Worm (Caenorhabditis elegans) whole organism, late embryonic: ENCODE data around the gene srt-73.
A peak's percentile ranks its signal among the peaks of the same experiment; 100 is the strongest.

ENCODE experiments used
- ahr-1 ChIP-seq: sonication (generic microtip); optimal IDR thresholded peaks from 2 replicates; lab custom pipeline; 2016; ENCODE audit warnings: missing genetic modification characterization, missing compliant biosample characterization
- ama-1 ChIP-seq: fragments of 150-350 bp; optimal IDR thresholded peaks from 2 replicates; lab custom pipeline; 2014
- dve-1 ChIP-seq: sonication (generic microtip); optimal IDR thresholded peaks from 2 replicates; lab custom pipeline; 2017; ENCODE audit warnings: antibody characterized with exemption, mild to moderate bottlenecking, missing genetic modification characterization, missing compliant biosample characterization
- eyg-1 ChIP-seq: sonication (generic microtip); optimal IDR thresholded peaks from 2 replicates; lab custom pipeline; 2016; ENCODE audit warnings: missing genotype, missing genetic modification characterization, missing compliant biosample characterization
- nfya-1 ChIP-seq: sonication (generic microtip); optimal IDR thresholded peaks from 2 replicates; lab custom pipeline; 2017; ENCODE audit warnings: missing genetic modification characterization, mild to moderate bottlenecking, missing compliant biosample characterization, antibody characterized with exemption, moderate library complexity
- pqm-1 ChIP-seq: sonication (generic microtip); optimal IDR thresholded peaks from 2 replicates; lab custom pipeline; 2016; ENCODE audit warnings: missing genetic modification characterization, missing compliant biosample characterization
- ttx-3 ChIP-seq: sonication (generic microtip); optimal IDR thresholded peaks from 2 replicates; lab custom pipeline; 2016; ENCODE audit warnings: missing genetic modification reagents, missing genetic modification characterization, missing compliant biosample characterization

DNA sequence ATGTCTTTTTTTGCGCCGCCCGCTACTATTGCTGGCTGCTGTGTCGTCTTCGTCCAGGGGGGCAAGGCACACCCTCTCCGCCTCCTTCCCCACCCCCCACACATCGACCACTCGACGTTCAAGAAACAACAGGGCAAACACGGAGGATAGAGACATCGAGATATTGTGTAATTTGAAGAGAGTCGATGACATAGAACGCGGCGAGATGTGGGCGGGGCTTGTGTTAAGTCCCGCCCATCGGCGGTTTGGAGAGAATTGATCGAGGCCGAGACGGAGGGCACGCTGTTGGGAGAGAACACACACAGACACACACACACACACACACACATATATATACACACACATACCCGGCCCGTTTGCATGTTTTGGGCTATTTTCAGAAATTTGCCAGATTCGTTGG lies 33.5 kb upstream of the srt-73 start:
- TF ChIP-seq ama-1 (lab: Kevin White, UChicago) (no peak), nfya-1 (tag; lab: Kevin White, UChicago) (peak; percentile 84), pqm-1 (tag; lab: Kevin White, UChicago) (peak; percentile 9), ttx-3 (no peak), eyg-1 (no peak), ahr-1 (tag; lab: Kevin White, UChicago) (peak; percentile 1), dve-1 (no peak)
